Fruit fly (Drosophila melanogaster) whole organism, embryonic: ENCODE measurements around the gene Lamtor1.
A peak's percentile ranks its signal among the peaks of the same experiment; 100 is the strongest.

ENCODE experiments used
- Asciz ChIP-seq: fragments of 200-800 bp; sonication (Bioruptor generic); optimal IDR thresholded peaks from 2 replicates; lab custom pipeline; 2017; ENCODE audit warnings: missing biosample characterization, mild to moderate bottlenecking, missing genetic modification characterization, missing genetic modification reagents
- C15 ChIP-seq: fragments of 200-800 bp; sonication (Bioruptor generic); IDR thresholded peaks from 3 replicates; pipeline ENCODE4 v1.3.6; 2022; ENCODE audit warnings: missing biosample characterization, missing genetic modification characterization
- CG10565 ChIP-seq: fragments of 200-800 bp; sonication (Bioruptor generic); optimal IDR thresholded peaks from 3 replicates; lab custom pipeline; 2016; ENCODE audit warnings: missing biosample characterization, mild to moderate bottlenecking, missing genetic modification characterization
- CG11247 ChIP-seq: fragments of 200-800 bp; sonication (Bioruptor generic); IDR thresholded peaks from 2 replicates; pipeline ENCODE4 v1.3.6; 2022; ENCODE audit warnings: missing biosample characterization, missing genetic modification characterization
- CG11456 ChIP-seq: fragments of 200-800 bp; sonication (Bioruptor generic); IDR thresholded peaks from 3 replicates; pipeline ENCODE4 v1.3.6; 2022; ENCODE audit warnings: missing biosample characterization, missing genetic modification characterization
- CG12299 ChIP-seq: fragments of 200-800 bp; sonication (Bioruptor generic); optimal IDR thresholded peaks from 2 replicates; lab custom pipeline; 2018; ENCODE audit warnings: missing biosample characterization, mild to moderate bottlenecking, missing genetic modification characterization
- CG12391 ChIP-seq: fragments of 200-800 bp; sonication (Bioruptor generic); optimal IDR thresholded peaks from 3 replicates; lab custom pipeline; 2018; ENCODE audit warnings: missing biosample characterization, mild to moderate bottlenecking, missing genetic modification characterization, moderate library complexity
- CG12744 ChIP-seq: fragments of 200-800 bp; sonication (Bioruptor generic); optimal IDR thresholded peaks from 2 replicates; lab custom pipeline; 2016; ENCODE audit warnings: missing biosample characterization, missing genetic modification characterization
- CG14441 ChIP-seq: fragments of 200-800 bp; sonication (Bioruptor generic); IDR thresholded peaks from 2 replicates; pipeline ENCODE4 v1.3.6; 2022; ENCODE audit warnings: missing biosample characterization, missing genetic modification characterization
- CG14860 ChIP-seq: fragments of 200-800 bp; sonication (Bioruptor generic); IDR thresholded peaks from 3 replicates; pipeline ENCODE4 v1.3.6; 2022; ENCODE audit warnings: missing biosample characterization, missing genetic modification characterization; ENCODE audit not compliant: partially characterized antibody
- CG17612 ChIP-seq: fragments of 200-800 bp; sonication (Bioruptor generic); IDR thresholded peaks from 2 replicates; pipeline ENCODE4 v1.3.6; 2022; ENCODE audit warnings: missing biosample characterization, missing genetic modification characterization
- CG18262 ChIP-seq: fragments of 200-800 bp; optimal IDR thresholded peaks from 3 replicates; lab custom pipeline; 2019; ENCODE audit warnings: missing biosample characterization, mild to moderate bottlenecking, missing genetic modification characterization, moderate library complexity
- CG18619 ChIP-seq: fragments of 200-800 bp; sonication (Bioruptor generic); optimal IDR thresholded peaks from 3 replicates; lab custom pipeline; 2017; ENCODE audit warnings: missing biosample characterization, mild to moderate bottlenecking, missing genetic modification characterization
- CG31388 ChIP-seq: fragments of 200-800 bp; sonication (Bioruptor generic); optimal IDR thresholded peaks from 2 replicates; lab custom pipeline; 2016; ENCODE audit warnings: missing biosample characterization, missing genetic modification characterization
- CG34422 ChIP-seq: fragments of 200-800 bp; sonication (Bioruptor generic); IDR thresholded peaks from 3 replicates; pipeline ENCODE4 v1.3.6; 2022; ENCODE audit warnings: missing biosample characterization, missing genetic modification characterization
- CG3726 ChIP-seq: fragments of 200-800 bp; sonication (Bioruptor generic); IDR thresholded peaks from 3 replicates; pipeline ENCODE4, ENCODE4 v1.3.6; 2022; ENCODE audit warnings: missing biosample characterization, missing genetic modification characterization
- CG3838 ChIP-seq: fragments of 200-800 bp; sonication (Bioruptor generic); optimal IDR thresholded peaks from 3 replicates; lab custom pipeline; 2016; ENCODE audit warnings: missing biosample characterization, missing genetic modification characterization
- CG4282 ChIP-seq: fragments of 200-800 bp; sonication (Bioruptor generic); optimal IDR thresholded peaks from 2 replicates; lab custom pipeline; 2016; ENCODE audit warnings: missing biosample characterization, missing genetic modification characterization
- CG4707 ChIP-seq: fragments of 200-800 bp; sonication (Bioruptor generic); optimal IDR thresholded peaks from 2 replicates; lab custom pipeline; 2018; ENCODE audit warnings: missing biosample characterization, mild to moderate bottlenecking, missing genetic modification characterization, moderate library complexity
- CG6175 ChIP-seq: fragments of 200-800 bp; sonication (Bioruptor generic); IDR thresholded peaks from 3 replicates; pipeline ENCODE4 v1.3.6; 2022; ENCODE audit warnings: missing biosample characterization, missing genetic modification characterization
- CG6254 ChIP-seq: fragments of 200-800 bp; sonication (Bioruptor generic); optimal IDR thresholded peaks from 3 replicates; lab custom pipeline; 2017; ENCODE audit warnings: mild to moderate bottlenecking, missing biosample characterization, missing genetic modification reagents, missing genetic modification characterization
- CG8478 ChIP-seq: fragments of >200 bp; optimal IDR thresholded peaks from 2 replicates; lab custom pipeline; 2018
- CG8924 ChIP-seq: fragments of 200-800 bp; optimal IDR thresholded peaks from 3 replicates; lab custom pipeline; 2019; ENCODE audit warnings: missing biosample characterization, mild to moderate bottlenecking, missing genetic modification characterization, moderate library complexity
- CG9797 ChIP-seq: fragments of 200-800 bp; sonication (Bioruptor generic); optimal IDR thresholded peaks from 3 replicates; lab custom pipeline; 2018; ENCODE audit warnings: missing biosample characterization, mild to moderate bottlenecking, missing genetic modification characterization
- D ChIP-seq, 2 experiments: fragments of 200-800 bp in 1 of 2; fragments of >200 bp in 1 of 2; sonication (Bioruptor generic) in 1 of 2; optimal IDR thresholded peaks; 2 replicates in 1 of 2; 3 replicates in 1 of 2; lab custom pipeline; 2017; ENCODE audit warnings: mild to moderate bottlenecking in 1 of 2, missing biosample characterization in 1 of 2, missing genetic modification characterization in 1 of 2, missing genetic modification reagents in 1 of 2
- Dip3 ChIP-seq: fragments of 200-800 bp; sonication (Bioruptor generic); optimal IDR thresholded peaks from 3 replicates; lab custom pipeline; 2016; ENCODE audit warnings: missing biosample characterization, missing genetic modification characterization
- Fer3 ChIP-seq: fragments of 200-800 bp; sonication (Bioruptor generic); optimal IDR thresholded peaks from 2 replicates; lab custom pipeline; 2018; ENCODE audit warnings: missing biosample characterization, mild to moderate bottlenecking, missing genetic modification characterization, moderate library complexity
- Hr39 ChIP-seq: fragments of >200 bp; optimal IDR thresholded peaks from 2 replicates; lab custom pipeline; 2017
- MESR4 ChIP-seq: fragments of 200-800 bp; sonication (Bioruptor generic); optimal IDR thresholded peaks from 2 replicates; lab custom pipeline; 2018; ENCODE audit warnings: missing biosample characterization, mild to moderate bottlenecking, missing genetic modification characterization, moderate library complexity
- Spps ChIP-seq: fragments of 200-800 bp; sonication (Bioruptor generic); optimal IDR thresholded peaks from 2 replicates; lab custom pipeline; 2018; ENCODE audit warnings: missing biosample characterization, mild to moderate bottlenecking, missing genetic modification characterization
- Ssrp ChIP-seq: fragments of 200-800 bp; sonication (Bioruptor generic); optimal IDR thresholded peaks from 2 replicates; lab custom pipeline; 2018; ENCODE audit warnings: missing biosample characterization, mild to moderate bottlenecking, missing genetic modification characterization, moderate library complexity
- ase ChIP-seq: fragments of 200-800 bp; sonication (Bioruptor generic); IDR thresholded peaks from 3 replicates; pipeline ENCODE4 v1.3.6; 2022; ENCODE audit warnings: missing biosample characterization, missing genetic modification characterization
- chm ChIP-seq: fragments of 200-800 bp; sonication (Bioruptor generic); IDR thresholded peaks from 2 replicates; pipeline ENCODE4 v1.3.6; 2022; ENCODE audit warnings: missing biosample characterization, missing genetic modification characterization
- ci ChIP-seq: fragments of 200-800 bp; sonication (Bioruptor generic); IDR thresholded peaks from 3 replicates; pipeline ENCODE4 v1.3.6; 2022; ENCODE audit warnings: missing biosample characterization, missing genetic modification characterization
- corto ChIP-seq: fragments of 200-800 bp; sonication (Bioruptor generic); optimal IDR thresholded peaks from 2 replicates; lab custom pipeline; 2016; ENCODE audit warnings: missing biosample characterization, mild to moderate bottlenecking, missing genetic modification characterization, moderate library complexity
- danr ChIP-seq: fragments of 200-800 bp; sonication (Bioruptor generic); IDR thresholded peaks from 2 replicates; pipeline ENCODE4 v1.3.6; 2022; ENCODE audit warnings: missing biosample characterization, missing genetic modification characterization
- dati ChIP-seq: fragments of 200-800 bp; sonication (Bioruptor generic); IDR thresholded peaks from 2 replicates; pipeline ENCODE4 v1.3.6; 2022; ENCODE audit warnings: missing biosample characterization, missing genetic modification characterization
- ems ChIP-seq: fragments of 200-800 bp; sonication (Bioruptor generic); optimal IDR thresholded peaks from 3 replicates; lab custom pipeline; 2016; ENCODE audit warnings: missing biosample characterization, missing genetic modification characterization
- en ChIP-seq: fragments of 200-800 bp; sonication (Bioruptor generic); optimal IDR thresholded peaks from 2 replicates; lab custom pipeline; 2016; ENCODE audit warnings: missing biosample characterization, missing genetic modification characterization
- esg ChIP-seq: fragments of 200-800 bp; sonication (Bioruptor generic); conservative IDR thresholded peaks from 2 replicates; pipeline ENCODE4 v1.3.6; 2022; ENCODE audit warnings: missing biosample characterization, missing genetic modification characterization
- fd3F ChIP-seq: fragments of 200-800 bp; sonication (Bioruptor generic); optimal IDR thresholded peaks from 2 replicates; lab custom pipeline; 2018; ENCODE audit warnings: missing biosample characterization, mild to moderate bottlenecking, missing genetic modification characterization, moderate library complexity
- gro ChIP-seq: fragments of 200-800 bp; sonication (Bioruptor generic); optimal IDR thresholded peaks from 2 replicates; lab custom pipeline; 2016; ENCODE audit warnings: missing biosample characterization, missing genetic modification characterization
- jing ChIP-seq: fragments of 200-800 bp; sonication (Bioruptor generic); optimal IDR thresholded peaks from 2 replicates; lab custom pipeline; 2018; ENCODE audit warnings: missing biosample characterization, mild to moderate bottlenecking, missing genetic modification characterization
- pita ChIP-seq: fragments of 200-800 bp; sonication (Bioruptor generic); optimal IDR thresholded peaks from 2 replicates; lab custom pipeline; 2017; ENCODE audit warnings: missing biosample characterization, mild to moderate bottlenecking, missing genetic modification characterization
- pros ChIP-seq: fragments of 200-800 bp; sonication (Bioruptor generic); optimal IDR thresholded peaks from 3 replicates; lab custom pipeline; 2019; ENCODE audit warnings: missing biosample characterization, mild to moderate bottlenecking, missing genetic modification characterization, moderate library complexity
- rib ChIP-seq: fragments of 200-800 bp; sonication (Bioruptor generic); IDR thresholded peaks from 2 replicates; pipeline ENCODE4 v1.3.6; 2022; ENCODE audit warnings: missing biosample characterization, missing genetic modification characterization
- run ChIP-seq: fragments of 200-800 bp; sonication (Bioruptor generic); optimal IDR thresholded peaks from 3 replicates; lab custom pipeline; 2018; ENCODE audit warnings: missing biosample characterization, mild to moderate bottlenecking, missing genetic modification characterization
- wor ChIP-seq: fragments of 200-800 bp; sonication (Bioruptor generic); IDR thresholded peaks from 2 replicates; pipeline ENCODE4 v1.3.6; 2022; ENCODE audit warnings: missing biosample characterization, missing genetic modification characterization
- zf30C ChIP-seq: fragments of 200-800 bp; sonication (Bioruptor generic); optimal IDR thresholded peaks from 3 replicates; lab custom pipeline; 2018; ENCODE audit warnings: missing biosample characterization, mild to moderate bottlenecking, missing genetic modification characterization

Lamtor1 gene

dm6 chr3L:20002482-20003234, 26.2 kb downstream of the Lamtor1 start, which contains the start of gene CG7668 (continued):
- TF ChIP-seq CG10565 (GFP tag; lab: Kevin White, UChicago) (peak; percentile 53), C15 (GFP tag; lab: Robert Waterston, UW) (peak; percentile 79; the same call in 1 of the 3 replicates), CG14441 (peak; percentile 91), CG12744 (peak; percentile 84), D (optimal IDR thresholded peaks at IDR 0.05; lab: Kevin White, UChicago) (no peak), D (GFP tag; optimal IDR thresholded peaks at IDR 0.05; lab: Kevin White, UChicago) (peak; percentile 86), ems (GFP tag; lab: Kevin White, UChicago) (peak; percentile 84), CG14860 (GFP tag; lab: Robert Waterston, UW) (peak; percentile 39; the same call in 1 of the 3 replicates), CG6254 (GFP tag; lab: Kevin White, UChicago) (peak; percentile 79), CG18262 (tag; lab: Kevin White, UChicago) (peak; percentile 93), CG18619 (GFP tag; lab: Kevin White, UChicago) (peak; percentile 81), CG17612 (GFP tag; lab: Robert Waterston, UW) (no peak; the same call in 1 of the 2 replicates), wor (peak; percentile 59), corto (GFP tag; lab: Kevin White, UChicago) (peak; percentile 52), dati (GFP tag; lab: Robert Waterston, UW) (no peak; the same call in 1 of the 2 replicates), chm (no peak; the same call in 1 of the 2 replicates), CG3838 (peak; percentile 41), Ssrp (peak; percentile 87), run (peak; percentile 85), Spps (tag; lab: Kevin White, UChicago) (peak; percentile 82), CG6175 (peak; percentile 62; the same call in 2 of the 3 replicates), Hr39 (lab: Kevin White, UChicago) (no peak), esg (GFP tag; lab: Robert Waterston, UW) (peak; percentile 85), CG31388 (peak; percentile 53), CG4707 (GFP tag; lab: Kevin White, UChicago) (peak; percentile 77), pita (GFP tag; lab: Kevin White, UChicago) (no peak), fd3F (GFP tag; lab: Kevin White, UChicago) (peak; percentile 81), CG34422 (no peak; the same call in 2 of the 3 replicates), ci (GFP tag; lab: Robert Waterston, UW) (peak; percentile 97; the same call in 2 of the 3 replicates), rib (GFP tag; lab: Robert Waterston, UW) (peak; percentile 87), en (GFP tag; lab: Kevin White, UChicago) (peak; percentile 70), CG11247 (GFP tag; lab: Robert Waterston, UW) (peak; percentile 77; the same call in 1 of the 2 replicates), CG12299 (tag; lab: Kevin White, UChicago) (peak; percentile 88), zf30C (GFP tag; lab: Kevin White, UChicago) (peak; percentile 88), danr (GFP tag; lab: Robert Waterston, UW) (peak; percentile 77), CG8478 (lab: Kevin White, UChicago) (no peak), CG11456 (GFP tag; lab: Robert Waterston, UW) (no peak), CG3726 (no peak), CG12391 (peak; percentile 96), CG9797 (GFP tag; lab: Kevin White, UChicago) (peak; percentile 63), ase (GFP tag; lab: Robert Waterston, UW) (peak; percentile 77; the same call in 1 of the 3 replicates), CG4282 (GFP tag; lab: Kevin White, UChicago) (peak; percentile 58), Fer3 (tag; lab: Kevin White, UChicago) (peak; percentile 93), Asciz (GFP tag; lab: Kevin White, UChicago) (peak; percentile 87), MESR4 (peak; percentile 67), jing (GFP tag; lab: Kevin White, UChicago) (peak; percentile 73), gro (GFP tag; lab: Kevin White, UChicago) (peak; percentile 88), pros (GFP tag; lab: Kevin White, UChicago) (peak; percentile 50), Dip3 (GFP tag; lab: Kevin White, UChicago) (peak; percentile 79), CG8924 (peak; percentile 94)
